Fruit fly (Drosophila melanogaster) whole organism, embryonic: ENCODE results near the gene Pgd.

Experiments used
- Abd-B ChIP-seq: fragments of 200-800 bp; sonication (Bioruptor generic); optimal IDR thresholded peaks from 2 replicates; lab custom pipeline; 2018; ENCODE audit warnings: missing biosample characterization, mild to moderate bottlenecking, missing genetic modification characterization, moderate library complexity
- Antp ChIP-seq: fragments of 200-800 bp; sonication (Bioruptor generic); optimal IDR thresholded peaks from 3 replicates; lab custom pipeline; 2016; ENCODE audit warnings: missing biosample characterization, missing genetic modification characterization
- Blimp-1 ChIP-seq: fragments of 200-800 bp; sonication (Bioruptor generic); optimal IDR thresholded peaks from 3 replicates; lab custom pipeline; 2018; ENCODE audit warnings: missing biosample characterization, missing genetic modification characterization, mild to moderate bottlenecking, moderate library complexity, missing genetic modification reagents
- CG11085 ChIP-seq: fragments of 200-800 bp; sonication (Bioruptor generic); IDR thresholded peaks from 2 replicates; pipeline ENCODE4 v1.3.6; 2022; ENCODE audit warnings: missing biosample characterization, missing genetic modification characterization
- CG12236 ChIP-seq: fragments of 200-800 bp; sonication (Bioruptor generic); optimal IDR thresholded peaks from 2 replicates; lab custom pipeline; 2016; ENCODE audit warnings: missing biosample characterization, missing genetic modification characterization
- CG12299 ChIP-seq: fragments of 200-800 bp; sonication (Bioruptor generic); optimal IDR thresholded peaks from 2 replicates; lab custom pipeline; 2018; ENCODE audit warnings: missing biosample characterization, mild to moderate bottlenecking, missing genetic modification characterization
- CG14050 ChIP-seq: fragments of 200-800 bp; sonication (Bioruptor generic); IDR thresholded peaks from 3 replicates; pipeline ENCODE4 v1.3.6; 2022; ENCODE audit warnings: missing biosample characterization, missing genetic modification characterization
- CG14860 ChIP-seq: fragments of 200-800 bp; sonication (Bioruptor generic); IDR thresholded peaks from 3 replicates; pipeline ENCODE4 v1.3.6; 2022; ENCODE audit warnings: missing biosample characterization, missing genetic modification characterization; ENCODE audit not compliant: partially characterized antibody
- CG14965 ChIP-seq: fragments of 200-800 bp; sonication (Bioruptor generic); optimal IDR thresholded peaks from 2 replicates; lab custom pipeline; 2016; ENCODE audit warnings: missing biosample characterization, missing genetic modification characterization, borderline replicate concordance
- CG1529 ChIP-seq: fragments of 200-800 bp; sonication (Bioruptor generic); optimal IDR thresholded peaks from 3 replicates; lab custom pipeline; 2018; ENCODE audit warnings: missing biosample characterization, missing genetic modification characterization
- CG15514 ChIP-seq: fragments of 200-800 bp; sonication (Bioruptor generic); optimal IDR thresholded peaks from 3 replicates; lab custom pipeline; 2017; ENCODE audit warnings: missing biosample characterization, missing genetic modification characterization, mild to moderate bottlenecking, moderate library complexity, missing genetic modification reagents
- CG17385 ChIP-seq: fragments of 200-800 bp; sonication (Bioruptor generic); optimal IDR thresholded peaks from 3 replicates; lab custom pipeline; 2018; ENCODE audit warnings: missing biosample characterization, mild to moderate bottlenecking, missing genetic modification characterization
- CG2875 ChIP-seq: fragments of 200-800 bp; sonication (Bioruptor generic); optimal IDR thresholded peaks from 2 replicates; lab custom pipeline; 2017; ENCODE audit warnings: missing biosample characterization, mild to moderate bottlenecking, missing genetic modification characterization, missing genetic modification reagents
- CG30403 ChIP-seq: fragments of 200-800 bp; sonication (Bioruptor generic); optimal IDR thresholded peaks from 3 replicates; lab custom pipeline; 2016; ENCODE audit warnings: missing biosample characterization, missing genetic modification characterization
- CG3163 ChIP-seq: fragments of 200-800 bp; sonication (Bioruptor generic); optimal IDR thresholded peaks from 3 replicates; lab custom pipeline; 2016; ENCODE audit warnings: missing biosample characterization, missing genetic modification characterization
- CG34224 ChIP-seq: fragments of 200-800 bp; sonication (Bioruptor generic); IDR thresholded peaks from 3 replicates; pipeline ENCODE4 v1.3.6; 2022; ENCODE audit warnings: missing biosample characterization, missing genetic modification characterization; ENCODE audit not compliant: partially characterized antibody
- CG6791 ChIP-seq: fragments of 200-800 bp; sonication (Bioruptor generic); IDR thresholded peaks from 3 replicates; pipeline ENCODE4 v1.3.6; 2022; ENCODE audit warnings: missing biosample characterization, missing genetic modification characterization; ENCODE audit not compliant: partially characterized antibody
- CG8765 ChIP-seq: fragments of 200-800 bp; sonication (Bioruptor generic); IDR thresholded peaks from 2 replicates; pipeline ENCODE4 v1.3.6; 2022; ENCODE audit warnings: missing biosample characterization, missing genetic modification characterization
- CG9727 ChIP-seq: fragments of 200-800 bp; sonication (Bioruptor generic); optimal IDR thresholded peaks from 3 replicates; lab custom pipeline; 2017; ENCODE audit warnings: missing biosample characterization, mild to moderate bottlenecking, missing genetic modification characterization
- H15 ChIP-seq: fragments of 200-800 bp; sonication (Bioruptor generic); IDR thresholded peaks from 3 replicates; pipeline ENCODE4 v1.3.6; 2022; ENCODE audit warnings: missing biosample characterization, missing genetic modification characterization
- HLH4C ChIP-seq: fragments of 200-800 bp; sonication (Bioruptor generic); IDR thresholded peaks from 3 replicates; pipeline ENCODE4 v1.3.6; 2022; ENCODE audit warnings: missing biosample characterization, missing genetic modification characterization; ENCODE audit not compliant: partially characterized antibody
- MESR4 ChIP-seq: fragments of 200-800 bp; sonication (Bioruptor generic); optimal IDR thresholded peaks from 2 replicates; lab custom pipeline; 2018; ENCODE audit warnings: missing biosample characterization, mild to moderate bottlenecking, missing genetic modification characterization, moderate library complexity
- PHDP ChIP-seq: fragments of 200-800 bp; sonication (Bioruptor generic); optimal IDR thresholded peaks from 3 replicates; lab custom pipeline; 2018; ENCODE audit warnings: missing biosample characterization, mild to moderate bottlenecking, missing genetic modification characterization, moderate library complexity
- Pdp1 ChIP-seq, 2 experiments: fragments of 200-800 bp; sonication (Bioruptor generic); optimal IDR thresholded peaks; 3 replicates each; lab custom pipeline; 2016; ENCODE audit warnings: missing biosample characterization in 2 of 2, missing genetic modification characterization in 2 of 2, mild to moderate bottlenecking in 1 of 2, moderate library complexity in 1 of 2
- TFAM ChIP-seq: fragments of 200-800 bp; sonication (Bioruptor generic); optimal IDR thresholded peaks from 2 replicates; lab custom pipeline; 2017; ENCODE audit warnings: missing biosample characterization, missing genetic modification characterization, inconsistent platforms
- Taf1 ChIP-seq: fragments of 200-800 bp; sonication (Bioruptor generic); IDR thresholded peaks from 2 replicates; pipeline ENCODE4 v1.3.6; 2022; ENCODE audit warnings: missing biosample characterization, missing genetic modification characterization
- ab ChIP-seq: fragments of 200-800 bp; sonication (Bioruptor generic); optimal IDR thresholded peaks from 2 replicates; lab custom pipeline; 2016; ENCODE audit warnings: missing biosample characterization, missing genetic modification characterization
- ato ChIP-seq: fragments of 200-800 bp; sonication (Bioruptor generic); IDR thresholded peaks from 2 replicates; pipeline ENCODE4 v1.3.6; 2022; ENCODE audit warnings: missing biosample characterization, missing genetic modification characterization; ENCODE audit not compliant: partially characterized antibody
- bbx ChIP-seq: fragments of 200-800 bp; sonication (Bioruptor generic); IDR thresholded peaks from 2 replicates; pipeline ENCODE4 v1.3.6; 2022; ENCODE audit warnings: missing biosample characterization, missing genetic modification characterization; ENCODE audit not compliant: partially characterized antibody
- chif ChIP-seq, 2 experiments: fragments of 200-800 bp; sonication (Bioruptor generic); optimal IDR thresholded peaks; 3 replicates each; lab custom pipeline; 2016; ENCODE audit warnings: missing biosample characterization in 2 of 2, missing genetic modification characterization in 2 of 2
- dati ChIP-seq: fragments of 200-800 bp; sonication (Bioruptor generic); IDR thresholded peaks from 2 replicates; pipeline ENCODE4 v1.3.6; 2022; ENCODE audit warnings: missing biosample characterization, missing genetic modification characterization
- dimm ChIP-seq: fragments of 200-800 bp; sonication (Bioruptor generic); IDR thresholded peaks from 2 replicates; pipeline ENCODE4 v1.3.6; 2022; ENCODE audit warnings: missing biosample characterization, missing genetic modification characterization
- dysf ChIP-seq: fragments of 200-800 bp; sonication (Bioruptor generic); IDR thresholded peaks from 3 replicates; pipeline ENCODE4 v1.3.6; 2022; ENCODE audit warnings: missing biosample characterization, missing genetic modification characterization
- eve ChIP-seq, 2 experiments: fragments of >200 bp; optimal IDR thresholded peaks; 2 replicates each; lab custom pipeline; 2017; ENCODE audit warnings: missing biosample characterization in 2 of 2, missing genetic modification characterization in 2 of 2
- gfzf ChIP-seq: fragments of 200-800 bp; sonication (Bioruptor generic); optimal IDR thresholded peaks from 2 replicates; lab custom pipeline; 2016; ENCODE audit warnings: missing biosample characterization, mild to moderate bottlenecking, missing genetic modification characterization, moderate library complexity
- gro ChIP-seq: fragments of 200-800 bp; sonication (Bioruptor generic); optimal IDR thresholded peaks from 2 replicates; lab custom pipeline; 2016; ENCODE audit warnings: missing biosample characterization, missing genetic modification characterization
- jumu ChIP-seq: fragments of 200-800 bp; sonication (Bioruptor generic); optimal IDR thresholded peaks from 3 replicates; lab custom pipeline; 2016; ENCODE audit warnings: missing biosample characterization, missing genetic modification characterization
- knrl ChIP-seq: fragments of 200-800 bp; sonication (Bioruptor generic); IDR thresholded peaks from 3 replicates; pipeline ENCODE4 v1.3.6; 2022; ENCODE audit warnings: missing biosample characterization, missing genetic modification characterization; ENCODE audit not compliant: partially characterized antibody
- nau ChIP-seq: fragments of 200-800 bp; sonication (Bioruptor generic); optimal IDR thresholded peaks from 3 replicates; lab custom pipeline; 2017; ENCODE audit warnings: missing biosample characterization, mild to moderate bottlenecking, missing genetic modification characterization, missing genetic modification reagents
- nerfin-2 ChIP-seq: fragments of 200-800 bp; sonication (Bioruptor generic); IDR thresholded peaks from 2 replicates; pipeline ENCODE4 v1.3.6; 2022; ENCODE audit warnings: missing biosample characterization, missing genetic modification characterization; ENCODE audit not compliant: partially characterized antibody
- org-1 ChIP-seq: fragments of 200-800 bp; sonication (Bioruptor generic); optimal IDR thresholded peaks from 2 replicates; lab custom pipeline; 2017; ENCODE audit warnings: missing biosample characterization, missing genetic modification characterization
- pzg ChIP-seq: fragments of 200-800 bp; sonication (Bioruptor generic); optimal IDR thresholded peaks from 3 replicates; lab custom pipeline; 2018; ENCODE audit warnings: missing biosample characterization, mild to moderate bottlenecking, missing genetic modification characterization, moderate library complexity
- sc ChIP-seq, 3 experiments: fragments of >200 bp in 2 of 3; fragments of 200-800 bp in 1 of 3; sonication (Bioruptor generic) in 1 of 3; optimal IDR thresholded peaks; 2 replicates in 2 of 3; 3 replicates in 1 of 3; lab custom pipeline; 2017; ENCODE audit warnings: mild to moderate bottlenecking in 1 of 3, missing biosample characterization in 1 of 3, missing genetic modification characterization in 1 of 3, missing genetic modification reagents in 1 of 3
- slbo ChIP-seq: fragments of 200-800 bp; sonication (Bioruptor generic); IDR thresholded peaks from 2 replicates; pipeline ENCODE4 v1.3.6; 2022; ENCODE audit warnings: missing biosample characterization, missing genetic modification characterization
- sqz ChIP-seq: fragments of 200-800 bp; sonication (Bioruptor generic); optimal IDR thresholded peaks from 3 replicates; lab custom pipeline; 2018; ENCODE audit warnings: missing biosample characterization, mild to moderate bottlenecking, missing genetic modification characterization
- stwl ChIP-seq: fragments of 200-800 bp; sonication (Bioruptor generic); optimal IDR thresholded peaks from 3 replicates; lab custom pipeline; 2018; ENCODE audit warnings: missing biosample characterization, mild to moderate bottlenecking, missing genetic modification characterization, moderate library complexity
- sug ChIP-seq: fragments of 200-800 bp; optimal IDR thresholded peaks from 2 replicates; lab custom pipeline; 2019; ENCODE audit warnings: missing biosample characterization, mild to moderate bottlenecking, missing genetic modification characterization, moderate library complexity
- tin ChIP-seq: fragments of 200-800 bp; sonication (Bioruptor generic); optimal IDR thresholded peaks from 3 replicates; lab custom pipeline; 2016; ENCODE audit warnings: missing biosample characterization, missing genetic modification characterization
- wdn ChIP-seq: fragments of 200-800 bp; sonication (Bioruptor generic); IDR thresholded peaks from 2 replicates; pipeline ENCODE4 v1.3.6; 2022; ENCODE audit warnings: missing biosample characterization, missing genetic modification characterization

Pgd gene

dm6 chrX:2158668-2159163 is 13.8 kb downstream of the Pgd start, which contains the start of gene wapl (continued):
- TF ChIP-seq CG6791 (GFP tag; lab: Robert Waterston, UW): peak; percentile 95
- TF ChIP-seq CG14965 (GFP tag; lab: Kevin White, UChicago): no peak
- no peak for TF ChIP-seq eve (GFP tag; optimal IDR thresholded peaks at IDR 0.05; lab: Kevin White, UChicago)
- TF ChIP-seq wdn (GFP tag; lab: Robert Waterston, UW): no peak
- TF ChIP-seq CG14050 (GFP tag; lab: Robert Waterston, UW): no peak
- TF ChIP-seq Pdp1 (GFP tag; optimal IDR thresholded peaks at IDR 0.05; lab: Kevin White, UChicago): peak in 1 of 2 experiments; percentile 44
- TF ChIP-seq sc (optimal IDR thresholded peaks at IDR 0.05; lab: Kevin White, UChicago): no peak
- TF ChIP-seq sc (GFP tag; optimal IDR thresholded peaks at IDR 0.05; lab: Kevin White, UChicago): no peak
- no peak for TF ChIP-seq dati
- peak; percentile 97 for TF ChIP-seq bbx (GFP tag; lab: Robert Waterston, UW)
- TF ChIP-seq CG11085 (GFP tag; lab: Robert Waterston, UW): 0 out of 2 replicates have a peak, but pooled peaks have one; percentile 21
- no peak for TF ChIP-seq sqz (GFP tag; lab: Kevin White, UChicago)
- peak; percentile 93 for TF ChIP-seq knrl (GFP tag; lab: Robert Waterston, UW)
- TF ChIP-seq CG1529 (GFP tag; lab: Kevin White, UChicago): no peak
- TF ChIP-seq Abd-B: no peak
- TF ChIP-seq Blimp-1: peak; percentile 6
- TF ChIP-seq chif (GFP tag; optimal IDR thresholded peaks at IDR 0.05; lab: Kevin White, UChicago): peak in 1 of 2 experiments; percentile 17
- TF ChIP-seq stwl (tag; lab: Kevin White, UChicago): peak; percentile 61
- TF ChIP-seq pzg: peak; percentile 95
- no peak for TF ChIP-seq org-1
- TF ChIP-seq sug (tag; lab: Kevin White, UChicago): peak; percentile 49
- no peak for TF ChIP-seq dimm (GFP tag; lab: Robert Waterston, UW)
- TF ChIP-seq jumu (GFP tag; lab: Kevin White, UChicago): peak; percentile 25
- TF ChIP-seq CG8765 (GFP tag; lab: Robert Waterston, UW): no peak; the same call in 1 of the 2 replicates
- TF ChIP-seq TFAM: no peak
- peak; percentile 93 for TF ChIP-seq CG34224 (GFP tag; lab: Robert Waterston, UW)
- peak; percentile 77 for TF ChIP-seq gro
- peak; percentile 87 for TF ChIP-seq CG14860 (GFP tag; lab: Robert Waterston, UW)
- no peak for TF ChIP-seq CG9727 (GFP tag; lab: Kevin White, UChicago)
- peak; percentile 92 for TF ChIP-seq HLH4C (GFP tag; lab: Robert Waterston, UW)
- TF ChIP-seq slbo (GFP tag; lab: Robert Waterston, UW): peak; percentile 54
- TF ChIP-seq CG2875 (GFP tag; lab: Kevin White, UChicago): no peak
- TF ChIP-seq nau: no peak
- peak; percentile 96 for TF ChIP-seq CG17385 (GFP tag; lab: Kevin White, UChicago)
- peak; percentile 87 for TF ChIP-seq nerfin-2
- peak; percentile 6 for TF ChIP-seq CG3163 (GFP tag; lab: Kevin White, UChicago)
- TF ChIP-seq dysf (GFP tag; lab: Robert Waterston, UW): no peak
- no peak for TF ChIP-seq PHDP (tag; lab: Kevin White, UChicago)
- no peak for TF ChIP-seq H15 (GFP tag; lab: Robert Waterston, UW)
- peak; percentile 8 for TF ChIP-seq tin (GFP tag; lab: Kevin White, UChicago)
- TF ChIP-seq ab (GFP tag; lab: Kevin White, UChicago): no peak
- no peak for TF ChIP-seq Taf1 (GFP tag; lab: Robert Waterston, UW)
- no peak for TF ChIP-seq CG12236 (GFP tag; lab: Kevin White, UChicago)
- peak; percentile 13 for TF ChIP-seq CG30403 (GFP tag; lab: Kevin White, UChicago)
- peak; percentile 48 for TF ChIP-seq Antp
- peak; percentile 83 for TF ChIP-seq CG15514 (GFP tag; lab: Kevin White, UChicago)
- peak; percentile 93 for TF ChIP-seq ato (GFP tag; lab: Robert Waterston, UW)
- TF ChIP-seq CG12299: no peak
- peak; percentile 86 for TF ChIP-seq MESR4 (GFP tag; lab: Kevin White, UChicago)
- TF ChIP-seq gfzf (GFP tag; lab: Kevin White, UChicago): peak; percentile 76
